Fruit fly (Drosophila melanogaster) Kc167 (cell line): ENCODE measurements around the gene CG4597.

Source experiments
- Sin3A ChIP-seq: fragments of >200 bp; optimal IDR thresholded peaks from 2 replicates; lab custom pipeline; 2018; ENCODE audit warnings: missing external identifiers
- h ChIP-seq: fragments of >200 bp; optimal IDR thresholded peaks from 3 replicates; lab custom pipeline; 2018; ENCODE audit warnings: missing external identifiers
- insv ChIP-seq: fragments of >200 bp; optimal IDR thresholded peaks from 3 replicates; lab custom pipeline; 2018; ENCODE audit warnings: missing external identifiers
- ttk ChIP-seq: sonication (Bioruptor generic); optimal IDR thresholded peaks from 2 replicates; lab custom pipeline; 2017; ENCODE audit warnings: missing external identifiers

DNA sequence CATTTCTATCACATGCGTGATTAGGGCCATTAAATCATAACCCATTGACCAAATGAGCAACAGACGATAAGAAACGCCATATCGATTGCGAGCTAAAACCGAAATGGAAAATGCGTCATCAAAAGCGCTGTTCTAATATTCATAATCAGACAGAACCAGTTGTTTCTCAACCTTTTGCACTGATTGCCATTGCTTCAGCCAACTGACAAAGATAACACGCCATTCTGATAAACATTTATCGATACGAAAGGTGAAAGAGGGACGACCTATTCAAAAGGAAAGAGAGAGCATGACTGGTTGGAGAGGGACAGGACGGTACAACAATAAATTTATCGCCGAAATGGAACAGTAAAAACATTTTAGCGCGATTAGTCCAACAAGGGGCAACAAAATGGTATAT, 47.5 kb downstream of the CG4597 start:
- TF ChIP-seq ttk (lab: Kevin White, UChicago) (no peak), Sin3A (no peak), insv (lab: Kevin White, UChicago) (no peak), h (lab: Kevin White, UChicago) (no peak)
